Fruit fly (Drosophila melanogaster) whole organism, prepupa: Measurements from ENCODE around the gene CG32407.
A peak's percentile ranks its signal among the peaks of the same experiment; 100 is the strongest.

Experiments
- CG15336 ChIP-seq: fragments of 200-800 bp; sonication (Bioruptor generic); IDR thresholded peaks from 2 replicates; pipeline ENCODE4 v1.3.6; 2022; ENCODE audit warnings: missing biosample characterization, missing genetic modification characterization
- CG1621 ChIP-seq: fragments of 200-800 bp; sonication (Bioruptor generic); optimal IDR thresholded peaks from 3 replicates; lab custom pipeline; 2018; ENCODE audit warnings: missing biosample characterization, mild to moderate bottlenecking, missing genetic modification characterization
- CG6276 ChIP-seq: fragments of 200-800 bp; sonication (Bioruptor generic); optimal IDR thresholded peaks from 2 replicates; lab custom pipeline; 2017; ENCODE audit warnings: missing biosample characterization, mild to moderate bottlenecking, missing genetic modification characterization
- CG8319 ChIP-seq: fragments of 200-800 bp; sonication (Bioruptor generic); optimal IDR thresholded peaks from 3 replicates; lab custom pipeline; 2016; ENCODE audit warnings: missing biosample characterization, missing genetic modification characterization
- Eip75B ChIP-seq: fragments of 200-800 bp; sonication (Bioruptor generic); optimal IDR thresholded peaks from 3 replicates; lab custom pipeline; 2016; ENCODE audit warnings: missing biosample characterization, missing genetic modification characterization
- Gug ChIP-seq: fragments of 200-800 bp; sonication (Bioruptor generic); IDR thresholded peaks from 2 replicates; pipeline ENCODE4 v1.3.6; 2022; ENCODE audit warnings: missing biosample characterization, missing genetic modification characterization
- Met ChIP-seq: fragments of 200-800 bp; sonication (Bioruptor generic); optimal IDR thresholded peaks from 3 replicates; lab custom pipeline; 2016; ENCODE audit warnings: missing biosample characterization, missing genetic modification characterization
- Smox ChIP-seq: fragments of 200-800 bp; sonication (Bioruptor generic); optimal IDR thresholded peaks from 3 replicates; lab custom pipeline; 2016; ENCODE audit warnings: missing biosample characterization, missing genetic modification characterization
- Sox14 ChIP-seq: fragments of 200-800 bp; sonication (Bioruptor generic); optimal IDR thresholded peaks from 3 replicates; lab custom pipeline; 2016; ENCODE audit warnings: missing biosample characterization, missing genetic modification characterization
- eg ChIP-seq: fragments of 200-800 bp; sonication (Bioruptor generic); IDR thresholded peaks from 3 replicates; pipeline ENCODE4 v1.3.6; 2022; ENCODE audit warnings: missing biosample characterization, missing genetic modification characterization
- spab ChIP-seq: fragments of 200-800 bp; sonication (Bioruptor generic); optimal IDR thresholded peaks from 2 replicates; lab custom pipeline; 2017; ENCODE audit warnings: missing biosample characterization, mild to moderate bottlenecking, missing genetic modification characterization, missing genetic modification reagents
- vri ChIP-seq: fragments of 200-800 bp; sonication (Bioruptor generic); optimal IDR thresholded peaks from 3 replicates; lab custom pipeline; 2016; ENCODE audit warnings: missing biosample characterization, mild to moderate bottlenecking, missing genetic modification characterization

dm6 chr3L:5902189-5902765 lies 19.6 kb upstream of the CG32407 start, which contains the start of gene QC:
- TF ChIP-seq CG15336 (GFP tag; lab: Robert Waterston, UW) (peak; percentile 15; the same call in 1 of the 2 replicates), Gug (GFP tag; lab: Robert Waterston, UW) (no peak), eg (GFP tag; lab: Robert Waterston, UW) (no peak), CG6276 (GFP tag; lab: Kevin White, UChicago) (no peak), Sox14 (GFP tag; lab: Kevin White, UChicago) (no peak), spab (GFP tag; lab: Kevin White, UChicago) (no peak), CG1621 (tag; lab: Kevin White, UChicago) (peak; percentile 54), vri (GFP tag; lab: Kevin White, UChicago) (no peak), Met (GFP tag; lab: Kevin White, UChicago) (no peak), Eip75B (GFP tag; lab: Kevin White, UChicago) (no peak), Smox (GFP tag; lab: Kevin White, UChicago) (no peak), CG8319 (GFP tag; lab: Kevin White, UChicago) (no peak)
